Worm (Caenorhabditis elegans): ENCODE data around the gene pup-2.

pup-2 gene

DNA sequence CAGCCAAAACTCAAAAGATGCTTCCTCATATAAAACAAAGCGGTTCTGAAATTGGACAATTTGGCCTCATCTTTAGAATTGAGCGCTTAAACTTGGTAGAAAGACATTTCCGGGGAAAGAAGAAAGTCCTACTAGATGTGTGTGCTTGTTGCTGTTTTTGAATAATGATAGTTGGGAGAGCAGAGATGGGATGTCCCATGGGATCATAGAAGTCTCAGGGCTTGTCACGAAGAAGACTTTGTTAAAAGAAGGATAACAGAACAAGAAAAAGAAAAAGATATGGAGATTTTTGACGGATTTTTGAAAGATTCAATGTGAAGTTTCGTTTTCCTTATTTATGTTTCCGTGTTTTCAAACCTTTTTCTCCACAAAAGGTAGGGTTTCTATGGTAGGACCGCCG, 33.0 kb downstream of the pup-2 start, which contains the start of gene ZC155.2:
TSS of gene ZC155.2 (plus strand) at position 301 of the 400 bp plus-strand sequence.
- TF ChIP-seq unc-3 (GFP tag; conservative IDR thresholded peaks at IDR 0.05) = no peak
- peak; percentile 33 for TF ChIP-seq unc-3 (tag; optimal IDR thresholded peaks at IDR 0.05)
- TF ChIP-seq ceh-14 (tag; optimal IDR thresholded peaks at IDR 0.05) = no peak

DNA sequence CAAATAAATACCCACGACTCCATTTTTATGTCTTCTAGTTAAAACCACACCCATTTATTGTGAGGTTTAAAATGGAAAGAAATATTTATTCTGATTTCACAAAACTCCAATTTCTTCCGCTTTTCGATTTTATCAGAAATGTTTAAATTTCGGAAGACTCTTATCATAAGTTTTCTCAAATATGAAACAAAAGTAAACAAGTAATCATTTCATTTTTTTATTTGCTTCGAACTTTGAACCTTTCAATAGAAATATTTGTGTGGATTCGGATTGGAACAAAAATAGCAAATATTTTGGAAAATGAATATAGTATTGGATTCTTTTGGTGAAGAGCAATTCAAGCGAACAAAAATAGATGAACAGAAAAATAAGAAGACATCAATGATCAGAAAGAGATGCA, 36.1 kb downstream of the pup-2 start:
- TF ChIP-seq Y22D7AL.16 (tag; optimal IDR thresholded peaks at IDR 0.05) (no peak), ceh-19 (GFP tag; optimal IDR thresholded peaks at IDR 0.05) (no peak), ahr-1 (tag; optimal IDR thresholded peaks at IDR 0.05) (no peak), K09A11.1 (tag; optimal IDR thresholded peaks at IDR 0.05; ENCODE audit: insufficient read depth) (no peak), ttx-3 (tag; optimal IDR thresholded peaks at IDR 0.05) (no peak), T23F11.4 (GFP tag; optimal IDR thresholded peaks at IDR 0.05) (no peak)

ce11 chrIII:5222777-5223176, 37.1 kb downstream of the pup-2 start:
- TF ChIP-seq rnt-1 (tag; optimal IDR thresholded peaks at IDR 0.05) (no peak), hlh-13 (GFP tag; optimal IDR thresholded peaks at IDR 0.05) (no peak), nfya-1 (tag; optimal IDR thresholded peaks at IDR 0.05) (no peak), ceh-14 (tag; optimal IDR thresholded peaks at IDR 0.05) (no peak), sox-4 (tag; optimal IDR thresholded peaks at IDR 0.05) (no peak), pqm-1 (tag; optimal IDR thresholded peaks at IDR 0.05) (no peak), unc-86 (tag; optimal IDR thresholded peaks at IDR 0.05) (no peak), elt-2 (tag; optimal IDR thresholded peaks at IDR 0.05) (no peak), pha-2 (tag; optimal IDR thresholded peaks at IDR 0.05) (no peak), hlh-8 (tag; optimal IDR thresholded peaks at IDR 0.05) (no peak), ceh-31 (tag; optimal IDR thresholded peaks at IDR 0.05) (no peak), odd-2 (tag; optimal IDR thresholded peaks at IDR 0.05) (no peak), unc-3 (GFP tag; conservative IDR thresholded peaks at IDR 0.05) (no peak), unc-3 (tag; optimal IDR thresholded peaks at IDR 0.05) (no peak), nhr-11 (tag; optimal IDR thresholded peaks at IDR 0.05) (no peak), syd-9 (tag; optimal IDR thresholded peaks at IDR 0.05) (no peak), hlh-15 (tag; optimal IDR thresholded peaks at IDR 0.05) (no peak)

DNA sequence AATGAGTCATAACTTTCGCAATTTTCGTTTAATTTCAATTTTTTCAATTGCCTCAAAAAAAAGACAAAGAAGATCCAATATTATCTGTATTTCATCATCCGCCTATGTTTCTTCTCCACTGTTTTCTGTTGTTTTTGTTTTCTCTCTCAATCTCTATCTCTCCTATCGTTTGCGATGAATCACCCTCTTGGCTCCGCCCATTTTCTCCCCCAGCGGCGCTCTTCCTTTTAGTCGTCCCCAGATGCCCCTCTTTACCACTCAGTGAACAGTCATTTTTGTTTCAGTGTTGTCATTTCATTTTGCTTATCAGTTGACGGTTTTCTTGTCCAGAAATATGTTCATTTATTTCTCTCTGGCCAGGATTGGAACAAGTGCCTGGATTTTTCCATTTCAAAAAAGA, 39.2 kb downstream of the pup-2 start:
- TF ChIP-seq ceh-18 (tag; optimal IDR thresholded peaks at IDR 0.05) (peak; percentile 12), fax-1 (tag; optimal IDR thresholded peaks at IDR 0.05) (no peak)

DNA sequence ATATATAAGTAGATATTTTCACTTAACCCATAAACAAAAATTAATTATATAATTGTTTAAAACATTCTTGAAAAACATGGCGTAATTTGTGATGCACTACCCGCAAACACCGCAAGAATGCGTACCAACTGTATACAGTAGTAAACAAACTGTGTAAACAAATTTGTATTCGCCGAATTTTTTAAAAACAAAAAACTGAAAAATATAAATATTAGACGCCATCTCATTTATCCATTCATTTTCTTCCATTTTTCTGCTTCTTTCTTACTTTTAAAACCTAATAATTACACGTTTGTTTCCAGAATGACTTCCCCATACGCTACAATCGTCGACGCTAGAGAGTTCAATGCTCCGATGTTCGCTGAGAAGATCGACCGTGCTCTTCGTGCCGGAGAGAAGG, 39.6 kb downstream of the pup-2 start, which contains the start of gene nex-1:
TSS of gene nex-1 (plus strand) at position 301 of the 400 bp plus-strand sequence.
- TF ChIP-seq nfya-1 (tag; optimal IDR thresholded peaks at IDR 0.05) = no peak
- no peak for TF ChIP-seq dmd-4 (tag; optimal IDR thresholded peaks at IDR 0.05; ENCODE audit: borderline replicate concordance)
- no peak for TF ChIP-seq pha-2 (tag; optimal IDR thresholded peaks at IDR 0.05)
- no peak for TF ChIP-seq ceh-2 (tag; optimal IDR thresholded peaks at IDR 0.05)
- no peak for TF ChIP-seq F13H6.1 (tag; optimal IDR thresholded peaks at IDR 0.05)
- no peak for TF ChIP-seq pag-3 (tag; optimal IDR thresholded peaks at IDR 0.05; ENCODE audit: borderline replicate concordance)
- no peak for TF ChIP-seq sox-4 (tag; optimal IDR thresholded peaks at IDR 0.05)
- no peak for TF ChIP-seq T23F11.4 (GFP tag; optimal IDR thresholded peaks at IDR 0.05)
- no peak for TF ChIP-seq ama-1 (optimal IDR thresholded peaks at IDR 0.05)
- TF ChIP-seq ttx-3 (tag; optimal IDR thresholded peaks at IDR 0.05) = no peak
- no peak for TF ChIP-seq lim-6 (tag; optimal IDR thresholded peaks at IDR 0.05)
- TF ChIP-seq fax-1 (tag; optimal IDR thresholded peaks at IDR 0.05) = no peak
- no peak for TF ChIP-seq lin-11 (tag; optimal IDR thresholded peaks at IDR 0.05)
- no peak for TF ChIP-seq ceh-34 (tag; optimal IDR thresholded peaks at IDR 0.05)
- no peak for TF ChIP-seq ets-4 (tag; optimal IDR thresholded peaks at IDR 0.05)
- no peak for TF ChIP-seq ceh-24 (tag; optimal IDR thresholded peaks at IDR 0.05)
